Worm (Caenorhabditis elegans) whole organism, L2 larva: Measurements from ENCODE around the gene Y43F8C.16.

ENCODE experiments used
- C34F6.9 ChIP-seq: fragments of 150-350 bp; optimal IDR thresholded peaks from 2 replicates; lab custom pipeline; 2014; ENCODE audit warnings: missing biosample characterization, missing genetic modification characterization
- F13H6.1 ChIP-seq: sonication (generic microtip); optimal IDR thresholded peaks from 2 replicates; lab custom pipeline; 2016; ENCODE audit warnings: missing genetic modification characterization, missing compliant biosample characterization
- R02D3.7 ChIP-seq: fragments of 150-350 bp; optimal IDR thresholded peaks from 2 replicates; lab custom pipeline; 2014; ENCODE audit warnings: missing biosample characterization, missing genetic modification characterization
- ZK546.5 ChIP-seq: sonication (generic microtip); optimal IDR thresholded peaks from 2 replicates; lab custom pipeline; 2017; ENCODE audit warnings: missing biosample characterization, missing genetic modification characterization
- aly-2 ChIP-seq: fragments of 150-350 bp; optimal IDR thresholded peaks from 2 replicates; lab custom pipeline; 2014; ENCODE audit warnings: missing biosample characterization, missing genetic modification characterization
- ama-1 ChIP-seq: fragments of 150-350 bp; optimal IDR thresholded peaks from 2 replicates; lab custom pipeline; 2018; ENCODE audit warnings: inconsistent platforms
- blmp-1 ChIP-seq: sonication (generic microtip); optimal IDR thresholded peaks from 2 replicates; lab custom pipeline; 2017; ENCODE audit warnings: missing genetic modification characterization, mild to moderate bottlenecking, missing compliant biosample characterization, antibody characterized with exemption, moderate library complexity; ENCODE audit not compliant: insufficient read depth
- ceh-82 ChIP-seq: fragments of 150-350 bp; optimal IDR thresholded peaks from 2 replicates; lab custom pipeline; 2014; ENCODE audit warnings: missing biosample characterization, missing genetic modification characterization
- crh-2 ChIP-seq: sonication (generic microtip); optimal IDR thresholded peaks from 2 replicates; lab custom pipeline; 2017; ENCODE audit warnings: missing biosample characterization, missing genetic modification characterization
- dmd-4 ChIP-seq: sonication (generic microtip); optimal IDR thresholded peaks from 2 replicates; lab custom pipeline; 2017; ENCODE audit warnings: missing biosample characterization, missing genetic modification characterization
- egl-27 ChIP-seq: sonication (generic microtip); optimal IDR thresholded peaks from 3 replicates; lab custom pipeline; 2017; ENCODE audit warnings: missing biosample characterization, missing genetic modification reagents, missing genetic modification characterization
- elt-1 ChIP-seq: fragments of 150-350 bp; optimal IDR thresholded peaks from 2 replicates; lab custom pipeline; 2014; ENCODE audit warnings: missing biosample characterization, missing genetic modification characterization
- gmeb-1 ChIP-seq: fragments of 150-350 bp; optimal IDR thresholded peaks from 2 replicates; lab custom pipeline; 2014; ENCODE audit warnings: missing biosample characterization, missing genetic modification characterization
- lin-11 ChIP-seq: fragments of 150-350 bp; sonication (generic microtip); optimal IDR thresholded peaks from 2 replicates; lab custom pipeline; 2014; ENCODE audit warnings: missing biosample characterization, missing genetic modification characterization, inconsistent platforms, mixed read lengths
- lin-13 ChIP-seq: fragments of 150-350 bp; optimal IDR thresholded peaks from 2 replicates; lab custom pipeline; 2014; ENCODE audit warnings: missing biosample characterization, missing genetic modification reagents, missing genetic modification characterization
- lin-39 ChIP-seq: fragments of 150-350 bp; optimal IDR thresholded peaks from 2 replicates; lab custom pipeline; 2014; ENCODE audit warnings: missing biosample characterization, missing genetic modification reagents, missing genetic modification characterization
- lsy-2 ChIP-seq, 2 experiments: fragments of 150-350 bp in 1 of 2; sonication (generic microtip) in 1 of 2; optimal IDR thresholded peaks; 2 replicates each; lab custom pipeline; 2014 to 2017; ENCODE audit warnings: missing biosample characterization in 2 of 2, missing genetic modification characterization in 2 of 2
- mab-5 ChIP-seq: fragments of 150-350 bp; optimal IDR thresholded peaks from 2 replicates; lab custom pipeline; 2014; ENCODE audit warnings: missing biosample characterization, missing genetic modification characterization
- mbf-1 ChIP-seq: sonication (generic microtip); optimal IDR thresholded peaks from 2 replicates; lab custom pipeline; 2017; ENCODE audit warnings: missing biosample characterization, missing genetic modification characterization
- mdl-1 ChIP-seq, 2 experiments: fragments of 150-350 bp in 1 of 2; sonication (generic microtip) in 1 of 2; optimal IDR thresholded peaks; 2 replicates each; lab custom pipeline; 2017; ENCODE audit warnings: missing biosample characterization in 2 of 2, missing genetic modification characterization in 2 of 2
- nhr-10 ChIP-seq: sonication (generic microtip); optimal IDR thresholded peaks from 2 replicates; lab custom pipeline; 2017; ENCODE audit warnings: missing biosample characterization, missing genetic modification characterization
- nhr-11 ChIP-seq: fragments of 150-350 bp; optimal IDR thresholded peaks from 2 replicates; lab custom pipeline; 2014; ENCODE audit warnings: missing biosample characterization, missing genetic modification characterization
- nhr-129 ChIP-seq: fragments of 150-350 bp; optimal IDR thresholded peaks from 2 replicates; lab custom pipeline; 2014; ENCODE audit warnings: missing biosample characterization, missing genetic modification characterization
- nhr-21 ChIP-seq: fragments of 150-350 bp; optimal IDR thresholded peaks from 2 replicates; lab custom pipeline; 2014; ENCODE audit warnings: missing biosample characterization, missing genetic modification characterization
- nhr-23 ChIP-seq: fragments of 150-350 bp; optimal IDR thresholded peaks from 2 replicates; lab custom pipeline; 2014; ENCODE audit warnings: missing biosample characterization, missing genetic modification reagents, missing genetic modification characterization
- nhr-237 ChIP-seq: fragments of 150-350 bp; optimal IDR thresholded peaks from 2 replicates; lab custom pipeline; 2014; ENCODE audit warnings: missing biosample characterization, missing genetic modification characterization
- nhr-25 ChIP-seq: fragments of 150-350 bp; sonication (generic microtip); optimal IDR thresholded peaks from 3 replicates; lab custom pipeline; 2014; ENCODE audit warnings: missing biosample characterization, missing genetic modification characterization
- nhr-6 ChIP-seq: fragments of 150-350 bp; optimal IDR thresholded peaks from 2 replicates; lab custom pipeline; 2014; ENCODE audit warnings: missing biosample characterization, missing genetic modification characterization
- nhr-77 ChIP-seq: fragments of 150-350 bp; optimal IDR thresholded peaks from 2 replicates; lab custom pipeline; 2014; ENCODE audit warnings: missing biosample characterization, missing genetic modification characterization
- sem-4 ChIP-seq: fragments of 150-350 bp; optimal IDR thresholded peaks from 2 replicates; lab custom pipeline; 2014; ENCODE audit warnings: missing biosample characterization, missing genetic modification reagents, missing genetic modification characterization
- sma-3 ChIP-seq: sonication (generic microtip); optimal IDR thresholded peaks from 2 replicates; lab custom pipeline; 2016; ENCODE audit warnings: missing genetic modification reagents, missing genetic modification characterization, missing compliant biosample characterization
- sma-9 ChIP-seq, 2 experiments: fragments of 150-350 bp in 1 of 2; sonication (generic microtip) in 1 of 2; optimal IDR thresholded peaks; 2 replicates each; lab custom pipeline; 2014 to 2016; ENCODE audit warnings: missing genetic modification characterization in 2 of 2, mild to moderate bottlenecking in 1 of 2, missing biosample characterization in 1 of 2, missing compliant biosample characterization in 1 of 2, missing genetic modification reagents in 1 of 2, moderate library complexity in 1 of 2
- unc-62 ChIP-seq: fragments of 150-350 bp; optimal IDR thresholded peaks from 2 replicates; lab custom pipeline; 2014; ENCODE audit warnings: missing biosample characterization, missing genetic modification reagents, missing genetic modification characterization
- ztf-1 ChIP-seq: fragments of 200-800 bp; sonication (Bioruptor generic); conservative IDR thresholded peaks from 2 replicates; pipeline ENCODE4 v1.3.6; 2022; ENCODE audit warnings: missing genetic modification characterization, missing compliant biosample characterization
- ztf-11 ChIP-seq: sonication (generic microtip); optimal IDR thresholded peaks from 2 replicates; lab custom pipeline; 2017; ENCODE audit warnings: missing biosample characterization, missing genetic modification characterization
- ztf-4 ChIP-seq: fragments of 150-350 bp; optimal IDR thresholded peaks from 2 replicates; lab custom pipeline; 2014; ENCODE audit warnings: missing biosample characterization, missing genetic modification characterization

The Y43F8C.16 gene

DNA sequence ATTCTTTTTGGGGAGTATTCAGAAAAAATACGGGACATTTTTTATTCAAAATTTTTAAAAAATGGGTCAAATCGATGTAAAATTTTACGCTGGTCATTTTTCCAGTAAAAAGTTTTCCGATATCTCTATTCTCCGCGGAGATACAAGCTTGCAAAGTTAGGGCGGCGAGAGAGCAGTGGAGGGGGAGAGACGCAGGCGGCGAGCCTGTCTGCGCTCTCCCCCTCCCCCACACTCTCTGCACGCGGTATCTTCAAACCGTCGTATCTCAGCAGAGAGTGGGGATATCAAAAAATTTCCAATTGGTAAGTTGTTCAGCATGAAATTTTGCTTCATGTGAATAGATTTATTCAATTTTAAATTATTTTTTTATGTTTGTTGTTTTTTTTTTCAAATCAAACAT is 43.5 kb downstream of the Y43F8C.16 start:
- TF ChIP-seq elt-1 (no peak), dmd-4 (tag; lab: Kevin White, UChicago) (no peak), lin-13 (GFP tag; lab: Kevin White, UChicago) (no peak), ztf-4 (tag; lab: Kevin White, UChicago) (no peak), blmp-1 (no peak), nhr-25 (no peak), ama-1 (no peak), nhr-10 (no peak), aly-2 (tag; lab: Kevin White, UChicago) (no peak), mdl-1 (tag; optimal IDR thresholded peaks at IDR 0.05; lab: Kevin White, UChicago) (no peak), sma-3 (no peak), crh-2 (tag; lab: Kevin White, UChicago) (no peak), ceh-82 (tag; lab: Kevin White, UChicago) (no peak), sem-4 (tag; lab: Kevin White, UChicago) (no peak), nhr-77 (tag; lab: Kevin White, UChicago) (no peak), mab-5 (tag; lab: Kevin White, UChicago) (no peak), lin-39 (tag; lab: Kevin White, UChicago) (no peak), ZK546.5 (tag; lab: Kevin White, UChicago) (no peak), ztf-1 (GFP tag; lab: Robert Waterston, UW) (no peak)

- TF ChIP-seq nhr-11 (no peak), gmeb-1 (tag; lab: Kevin White, UChicago) (no peak), nhr-25 (no peak)
- TF ChIP-seq, all 48 proteins: peak for 0
These were observed 44.5 kb downstream of the Y43F8C.16 start for ce11 chrV:19670866-19671265.

DNA sequence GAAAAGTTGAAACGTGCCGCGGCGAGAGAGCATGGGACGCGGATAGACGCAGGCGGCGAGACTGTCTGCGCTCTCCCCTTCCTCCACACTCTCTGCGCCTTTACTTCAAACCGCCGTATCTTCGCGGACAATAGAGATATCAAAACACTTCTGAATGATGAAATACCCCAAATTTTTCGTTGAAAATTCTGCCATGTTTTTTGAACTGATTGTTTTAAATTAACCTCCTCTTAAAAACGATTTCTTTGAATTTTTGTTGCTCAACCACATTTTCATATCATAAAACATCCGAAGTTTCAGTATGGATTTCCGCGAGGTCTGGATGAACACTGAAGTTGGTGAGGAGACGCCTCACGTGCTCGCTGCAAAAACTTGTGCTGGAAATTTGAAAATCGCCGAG is 45.4 kb downstream of the Y43F8C.16 start, which contains the start of gene Y43F8C.11:
Gene Y43F8C.11, plus strand, starts transcription at position 301 of the 400 bp plus-strand sequence.
- TF ChIP-seq nhr-6 (tag; lab: Kevin White, UChicago) (no peak), F13H6.1 (no peak), R02D3.7 (tag; lab: Kevin White, UChicago) (no peak), egl-27 (tag; lab: Kevin White, UChicago) (no peak), nhr-21 (tag; lab: Kevin White, UChicago) (no peak), elt-1 (no peak), lin-13 (GFP tag; lab: Kevin White, UChicago) (no peak), ztf-11 (tag; lab: Kevin White, UChicago) (no peak), mbf-1 (tag; lab: Kevin White, UChicago) (no peak)

DNA sequence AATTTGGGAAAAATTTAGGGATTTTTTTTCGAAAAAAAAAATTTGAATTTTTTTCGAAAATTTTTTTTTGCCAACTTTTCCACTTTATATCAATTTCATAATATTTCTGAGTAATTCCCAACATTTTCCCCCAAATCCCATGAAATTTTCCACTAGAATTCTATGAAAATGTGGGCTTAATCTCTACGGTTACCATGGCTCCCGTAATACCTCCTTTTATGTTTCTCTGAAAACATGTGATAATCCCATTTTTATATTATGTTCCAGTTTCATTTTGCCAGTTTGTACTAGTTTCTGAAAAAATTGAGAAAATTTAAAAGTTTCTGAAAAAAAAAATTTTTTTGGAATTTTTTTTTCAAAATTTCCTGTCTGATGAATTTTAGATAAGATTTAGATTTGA is 47.1 kb downstream of the Y43F8C.16 start:
- TF ChIP-seq nhr-21 (tag; lab: Kevin White, UChicago) = no peak
- TF ChIP-seq lsy-2 (tag; optimal IDR thresholded peaks at IDR 0.05; lab: Kevin White, UChicago) = no peak
- no peak for TF ChIP-seq dmd-4 (tag; lab: Kevin White, UChicago)
- TF ChIP-seq nhr-25 = no peak
- TF ChIP-seq nhr-129 (tag; lab: Kevin White, UChicago) = no peak
- TF ChIP-seq nhr-10 = no peak
- TF ChIP-seq unc-62 (GFP tag; lab: Kevin White, UChicago) = no peak
- no peak for TF ChIP-seq nhr-11
- no peak for TF ChIP-seq mbf-1 (tag; lab: Kevin White, UChicago)
- TF ChIP-seq nhr-23 (tag; lab: Kevin White, UChicago) = no peak
- no peak for TF ChIP-seq nhr-237
- no peak for TF ChIP-seq C34F6.9

DNA sequence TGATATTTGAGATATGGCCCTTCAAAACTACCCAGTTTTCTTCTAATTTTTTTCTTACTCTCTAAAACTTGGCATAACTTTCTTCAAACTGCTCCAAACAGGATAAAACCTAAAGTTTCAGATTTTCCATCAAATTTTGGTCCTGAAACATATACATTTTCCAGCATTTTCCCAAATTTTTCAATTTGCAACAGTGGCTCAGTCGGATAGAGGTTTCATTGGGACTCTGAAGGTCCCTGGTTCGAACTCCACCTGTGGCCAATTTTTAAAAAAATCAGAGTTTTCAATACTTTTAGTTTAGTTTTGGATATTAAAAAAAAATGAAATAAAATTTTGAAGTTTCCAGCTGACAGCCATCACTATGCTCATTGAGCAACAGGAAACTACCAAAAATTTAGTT is 47.6 kb downstream of the Y43F8C.16 start:
- TF ChIP-seq ztf-1 (GFP tag; lab: Robert Waterston, UW) (no peak), nhr-237 (no peak), lsy-2 (tag; optimal IDR thresholded peaks at IDR 0.05; lab: Kevin White, UChicago) (no peak), lin-13 (GFP tag; lab: Kevin White, UChicago) (no peak), nhr-6 (tag; lab: Kevin White, UChicago) (no peak), unc-62 (GFP tag; lab: Kevin White, UChicago) (no peak), ztf-11 (tag; lab: Kevin White, UChicago) (no peak), ceh-82 (tag; lab: Kevin White, UChicago) (no peak), nhr-10 (no peak), lin-39 (tag; lab: Kevin White, UChicago) (no peak), ZK546.5 (tag; lab: Kevin White, UChicago) (no peak), lin-11 (tag; lab: Kevin White, UChicago) (no peak), ama-1 (no peak), gmeb-1 (tag; lab: Kevin White, UChicago) (no peak), sma-9 (GFP tag; optimal IDR thresholded peaks at IDR 0.05; lab: Kevin White, UChicago) (no peak), sma-9 (tag; optimal IDR thresholded peaks at IDR 0.05; lab: Kevin White, UChicago) (no peak), dmd-4 (tag; lab: Kevin White, UChicago) (no peak), nhr-25 (no peak)
